Worm (Caenorhabditis elegans) whole organism, L2 larva: ENCODE measurements around the gene ifas-3.

Experiments
- C34F6.9 ChIP-seq: fragments of 150-350 bp; optimal IDR thresholded peaks from 2 replicates; lab custom pipeline; 2014; ENCODE audit warnings: missing biosample characterization, missing genetic modification characterization
- F13H6.1 ChIP-seq: sonication (generic microtip); optimal IDR thresholded peaks from 2 replicates; lab custom pipeline; 2016; ENCODE audit warnings: missing genetic modification characterization, missing compliant biosample characterization
- R02D3.7 ChIP-seq: fragments of 150-350 bp; optimal IDR thresholded peaks from 2 replicates; lab custom pipeline; 2014; ENCODE audit warnings: missing biosample characterization, missing genetic modification characterization
- Y55F3AM.14 ChIP-seq: fragments of 200-800 bp; sonication (Bioruptor generic); optimal IDR thresholded peaks from 2 replicates; lab custom pipeline; 2018; ENCODE audit warnings: mild to moderate bottlenecking, missing genetic modification characterization, missing compliant biosample characterization
- alr-1 ChIP-seq: fragments of 150-350 bp; optimal IDR thresholded peaks from 2 replicates; lab custom pipeline; 2014; ENCODE audit warnings: missing biosample characterization, missing genetic modification characterization
- blmp-1 ChIP-seq: sonication (generic microtip); optimal IDR thresholded peaks from 2 replicates; lab custom pipeline; 2017; ENCODE audit warnings: missing genetic modification characterization, mild to moderate bottlenecking, missing compliant biosample characterization, antibody characterized with exemption, moderate library complexity; ENCODE audit not compliant: insufficient read depth
- ceh-16 ChIP-seq: fragments of 150-350 bp; optimal IDR thresholded peaks from 2 replicates; lab custom pipeline; 2014; ENCODE audit warnings: missing biosample characterization, missing genetic modification characterization
- ceh-82 ChIP-seq: fragments of 150-350 bp; optimal IDR thresholded peaks from 2 replicates; lab custom pipeline; 2014; ENCODE audit warnings: missing biosample characterization, missing genetic modification characterization
- crh-2 ChIP-seq: sonication (generic microtip); optimal IDR thresholded peaks from 2 replicates; lab custom pipeline; 2017; ENCODE audit warnings: missing biosample characterization, missing genetic modification characterization
- dmd-4 ChIP-seq: sonication (generic microtip); optimal IDR thresholded peaks from 2 replicates; lab custom pipeline; 2017; ENCODE audit warnings: missing biosample characterization, missing genetic modification characterization
- egl-27 ChIP-seq: sonication (generic microtip); optimal IDR thresholded peaks from 3 replicates; lab custom pipeline; 2017; ENCODE audit warnings: missing biosample characterization, missing genetic modification reagents, missing genetic modification characterization
- elt-1 ChIP-seq: fragments of 150-350 bp; optimal IDR thresholded peaks from 2 replicates; lab custom pipeline; 2014; ENCODE audit warnings: missing biosample characterization, missing genetic modification characterization
- fos-1 ChIP-seq: fragments of 150-350 bp; optimal IDR thresholded peaks from 2 replicates; lab custom pipeline; 2014; ENCODE audit warnings: missing biosample characterization, missing genetic modification characterization
- gmeb-1 ChIP-seq: fragments of 150-350 bp; optimal IDR thresholded peaks from 2 replicates; lab custom pipeline; 2014; ENCODE audit warnings: missing biosample characterization, missing genetic modification characterization
- lin-11 ChIP-seq: fragments of 150-350 bp; sonication (generic microtip); optimal IDR thresholded peaks from 2 replicates; lab custom pipeline; 2014; ENCODE audit warnings: missing biosample characterization, missing genetic modification characterization, inconsistent platforms, mixed read lengths
- lin-13 ChIP-seq: fragments of 150-350 bp; optimal IDR thresholded peaks from 2 replicates; lab custom pipeline; 2014; ENCODE audit warnings: missing biosample characterization, missing genetic modification reagents, missing genetic modification characterization
- lsy-2 ChIP-seq, 2 experiments: fragments of 150-350 bp in 1 of 2; sonication (generic microtip) in 1 of 2; optimal IDR thresholded peaks; 2 replicates each; lab custom pipeline; 2014 to 2017; ENCODE audit warnings: missing biosample characterization in 2 of 2, missing genetic modification characterization in 2 of 2
- mab-5 ChIP-seq: fragments of 150-350 bp; optimal IDR thresholded peaks from 2 replicates; lab custom pipeline; 2014; ENCODE audit warnings: missing biosample characterization, missing genetic modification characterization
- mbf-1 ChIP-seq: sonication (generic microtip); optimal IDR thresholded peaks from 2 replicates; lab custom pipeline; 2017; ENCODE audit warnings: missing biosample characterization, missing genetic modification characterization
- mdl-1 ChIP-seq, 2 experiments: fragments of 150-350 bp in 1 of 2; sonication (generic microtip) in 1 of 2; optimal IDR thresholded peaks; 2 replicates each; lab custom pipeline; 2017; ENCODE audit warnings: missing biosample characterization in 2 of 2, missing genetic modification characterization in 2 of 2
- nhr-11 ChIP-seq: fragments of 150-350 bp; optimal IDR thresholded peaks from 2 replicates; lab custom pipeline; 2014; ENCODE audit warnings: missing biosample characterization, missing genetic modification characterization
- nhr-12 ChIP-seq: fragments of 150-350 bp; optimal IDR thresholded peaks from 2 replicates; lab custom pipeline; 2014; ENCODE audit warnings: missing biosample characterization, missing genetic modification characterization
- nhr-129 ChIP-seq: fragments of 150-350 bp; optimal IDR thresholded peaks from 2 replicates; lab custom pipeline; 2014; ENCODE audit warnings: missing biosample characterization, missing genetic modification characterization
- nhr-25 ChIP-seq: fragments of 150-350 bp; sonication (generic microtip); optimal IDR thresholded peaks from 3 replicates; lab custom pipeline; 2014; ENCODE audit warnings: missing biosample characterization, missing genetic modification characterization
- nhr-6 ChIP-seq: fragments of 150-350 bp; optimal IDR thresholded peaks from 2 replicates; lab custom pipeline; 2014; ENCODE audit warnings: missing biosample characterization, missing genetic modification characterization
- nhr-77 ChIP-seq: fragments of 150-350 bp; optimal IDR thresholded peaks from 2 replicates; lab custom pipeline; 2014; ENCODE audit warnings: missing biosample characterization, missing genetic modification characterization
- peb-1 ChIP-seq: fragments of 150-350 bp; optimal IDR thresholded peaks from 2 replicates; lab custom pipeline; 2014; ENCODE audit warnings: missing biosample characterization, missing genetic modification characterization
- sem-4 ChIP-seq: fragments of 150-350 bp; optimal IDR thresholded peaks from 2 replicates; lab custom pipeline; 2014; ENCODE audit warnings: missing biosample characterization, missing genetic modification reagents, missing genetic modification characterization
- skn-1 ChIP-seq: sonication (generic microtip); optimal IDR thresholded peaks from 2 replicates; lab custom pipeline; 2017; ENCODE audit warnings: missing biosample characterization, missing genetic modification characterization
- unc-39 ChIP-seq: fragments of 150-350 bp; optimal IDR thresholded peaks from 2 replicates; lab custom pipeline; 2014; ENCODE audit warnings: missing biosample characterization, missing genetic modification characterization
- unc-62 ChIP-seq: fragments of 150-350 bp; optimal IDR thresholded peaks from 2 replicates; lab custom pipeline; 2014; ENCODE audit warnings: missing biosample characterization, missing genetic modification reagents, missing genetic modification characterization
- ztf-1 ChIP-seq: fragments of 200-800 bp; sonication (Bioruptor generic); conservative IDR thresholded peaks from 2 replicates; pipeline ENCODE4 v1.3.6; 2022; ENCODE audit warnings: missing genetic modification characterization, missing compliant biosample characterization
- ztf-4 ChIP-seq: fragments of 150-350 bp; optimal IDR thresholded peaks from 2 replicates; lab custom pipeline; 2014; ENCODE audit warnings: missing biosample characterization, missing genetic modification characterization

Gene ifas-3

ce11 chrIV:15964307-15964706 is 13.6 kb upstream of the ifas-3 start, which contains the start of gene Y105C5B.18:
Gene Y105C5B.18 (plus strand): TSS chrIV:15964607.
- TF ChIP-seq mbf-1 (tag; lab: Kevin White, UChicago), result no peak
- TF ChIP-seq sem-4 (tag; lab: Kevin White, UChicago), result no peak
- no peak for TF ChIP-seq R02D3.7 (tag; lab: Kevin White, UChicago)
- TF ChIP-seq skn-1 (tag; lab: Kevin White, UChicago), result no peak
- no peak for TF ChIP-seq mdl-1 (tag; optimal IDR thresholded peaks at IDR 0.05; lab: Kevin White, UChicago)
- no peak for TF ChIP-seq Y55F3AM.14
- TF ChIP-seq fos-1 (tag; lab: Kevin White, UChicago), result no peak
- no peak for TF ChIP-seq alr-1 (tag; lab: Kevin White, UChicago)
- no peak for TF ChIP-seq blmp-1
- no peak for TF ChIP-seq crh-2
- TF ChIP-seq egl-27 (tag; lab: Kevin White, UChicago), result no peak
- no peak for TF ChIP-seq unc-62 (GFP tag; lab: Kevin White, UChicago)

ce11 chrIV:15962801-15963200 is 12.1 kb upstream of the ifas-3 start, which contains the start of gene Y105C5B.17:
Gene Y105C5B.17 (plus strand): TSS chrIV:15963101.
- no peak for TF ChIP-seq nhr-6 (tag; lab: Kevin White, UChicago)
- no peak for TF ChIP-seq mdl-1 (tag; optimal IDR thresholded peaks at IDR 0.05; lab: Kevin White, UChicago)
- TF ChIP-seq F13H6.1 (tag; lab: Kevin White, UChicago), result no peak
- TF ChIP-seq blmp-1, result no peak
- no peak for TF ChIP-seq lsy-2 (tag; optimal IDR thresholded peaks at IDR 0.05; lab: Kevin White, UChicago)
- no peak for TF ChIP-seq skn-1 (tag; lab: Kevin White, UChicago)
- TF ChIP-seq unc-39 (tag; lab: Kevin White, UChicago), result no peak
- no peak for TF ChIP-seq Y55F3AM.14
- TF ChIP-seq ztf-1 (GFP tag; lab: Robert Waterston, UW), result no peak
- TF ChIP-seq mbf-1 (tag; lab: Kevin White, UChicago), result no peak
- TF ChIP-seq ztf-4 (tag; lab: Kevin White, UChicago), result no peak
- no peak for TF ChIP-seq sem-4 (tag; lab: Kevin White, UChicago)
- TF ChIP-seq ceh-82 (tag; lab: Kevin White, UChicago), result no peak
- no peak for TF ChIP-seq egl-27 (tag; lab: Kevin White, UChicago)
- TF ChIP-seq nhr-129 (tag; lab: Kevin White, UChicago), result no peak
- no peak for TF ChIP-seq gmeb-1

- TF ChIP-seq peb-1 (tag; lab: Kevin White, UChicago) (no peak), nhr-11 (tag; lab: Kevin White, UChicago) (no peak)
Observed at ce11 chrIV:15962219-15962762, 11.6 kb upstream of the ifas-3 start, which contains the start of gene lgc-19. Gene lgc-19 (minus strand): TSS chrIV:15962712.

ce11 chrIV:15961069-15961468 is 10.4 kb upstream of the ifas-3 start:
- no peak for TF ChIP-seq nhr-12 (tag; lab: Kevin White, UChicago)
- no peak for TF ChIP-seq R02D3.7 (tag; lab: Kevin White, UChicago)
- TF ChIP-seq elt-1, result no peak
- no peak for TF ChIP-seq lin-11
- TF ChIP-seq Y55F3AM.14, result no peak
- no peak for TF ChIP-seq F13H6.1 (tag; lab: Kevin White, UChicago)
- TF ChIP-seq nhr-11 (tag; lab: Kevin White, UChicago), result no peak
- no peak for TF ChIP-seq nhr-77 (tag; lab: Kevin White, UChicago)
- no peak for TF ChIP-seq dmd-4 (tag; lab: Kevin White, UChicago)
- TF ChIP-seq ceh-16 (tag; lab: Kevin White, UChicago), result no peak

- TF ChIP-seq nhr-25 (tag; lab: Kevin White, UChicago) (no peak), R02D3.7 (tag; lab: Kevin White, UChicago) (no peak), ztf-4 (tag; lab: Kevin White, UChicago) (no peak), mdl-1 (tag; optimal IDR thresholded peaks at IDR 0.05; lab: Kevin White, UChicago) (no peak), elt-1 (no peak), nhr-77 (tag; lab: Kevin White, UChicago) (no peak), Y55F3AM.14 (no peak), C34F6.9 (no peak), crh-2 (no peak), lin-13 (no peak), peb-1 (tag; lab: Kevin White, UChicago) (no peak), unc-62 (GFP tag; lab: Kevin White, UChicago) (no peak), mbf-1 (tag; lab: Kevin White, UChicago) (no peak), ceh-16 (tag; lab: Kevin White, UChicago) (no peak), egl-27 (tag; lab: Kevin White, UChicago) (no peak), mab-5 (tag; lab: Kevin White, UChicago) (no peak)
Observed at ce11 chrIV:15955349-15955748, 4.7 kb upstream of the ifas-3 start.
